Fruit fly (Drosophila melanogaster) whole organism, pupa: Measurements from ENCODE around the gene CG17751.
A peak's percentile ranks its signal among the peaks of the same experiment; 100 is the strongest.

ENCODE experiments used
- CG10348 ChIP-seq: fragments of 200-800 bp; sonication (Bioruptor generic); IDR thresholded peaks from 2 replicates; pipeline ENCODE4 v1.3.6; 2022; ENCODE audit warnings: missing biosample characterization, missing genetic modification characterization
- CG12605 ChIP-seq: fragments of 200-800 bp; sonication (Bioruptor generic); IDR thresholded peaks from 2 replicates; pipeline ENCODE4 v1.3.6; 2022; ENCODE audit warnings: missing biosample characterization, missing genetic modification characterization
- CG13204 ChIP-seq: fragments of 200-800 bp; sonication (Bioruptor generic); optimal IDR thresholded peaks from 2 replicates; lab custom pipeline; 2018; ENCODE audit warnings: missing biosample characterization, mild to moderate bottlenecking, missing genetic modification characterization, moderate library complexity
- CG14655 ChIP-seq: fragments of 200-800 bp; sonication (Bioruptor generic); optimal IDR thresholded peaks from 3 replicates; lab custom pipeline; 2017; ENCODE audit warnings: mild to moderate bottlenecking, missing biosample characterization, missing genetic modification reagents, missing genetic modification characterization
- CG15710 ChIP-seq: fragments of 200-800 bp; sonication (Bioruptor generic); optimal IDR thresholded peaks from 2 replicates; lab custom pipeline; 2018; ENCODE audit warnings: missing biosample characterization, mild to moderate bottlenecking, missing genetic modification characterization, moderate library complexity
- CG17806 ChIP-seq: fragments of 200-800 bp; sonication (Bioruptor generic); optimal IDR thresholded peaks from 2 replicates; lab custom pipeline; 2018; ENCODE audit warnings: missing biosample characterization, mild to moderate bottlenecking, missing genetic modification characterization, moderate library complexity
- CG32121 ChIP-seq: fragments of 200-800 bp; sonication (Bioruptor generic); IDR thresholded peaks from 2 replicates; pipeline ENCODE4 v1.3.6; 2022; ENCODE audit warnings: missing biosample characterization, missing genetic modification characterization
- CG34367 ChIP-seq: fragments of 200-800 bp; sonication (Bioruptor generic); optimal IDR thresholded peaks from 2 replicates; lab custom pipeline; 2018; ENCODE audit warnings: missing biosample characterization, mild to moderate bottlenecking, missing genetic modification characterization
- CG4496 ChIP-seq: fragments of 200-800 bp; sonication (Bioruptor generic); IDR thresholded peaks from 3 replicates; pipeline ENCODE4 v1.3.6; 2022; ENCODE audit warnings: missing biosample characterization, missing genetic modification characterization
- CG8159 ChIP-seq: fragments of 200-800 bp; sonication (Bioruptor generic); optimal IDR thresholded peaks from 3 replicates; lab custom pipeline; 2018; ENCODE audit warnings: missing biosample characterization, mild to moderate bottlenecking, missing genetic modification characterization, moderate library complexity
- CG8301 ChIP-seq: fragments of 200-800 bp; sonication (Bioruptor generic); optimal IDR thresholded peaks from 2 replicates; lab custom pipeline; 2018; ENCODE audit warnings: missing biosample characterization, mild to moderate bottlenecking, missing genetic modification characterization
- CG9948 ChIP-seq: fragments of 200-800 bp; sonication (Bioruptor generic); optimal IDR thresholded peaks from 2 replicates; lab custom pipeline; 2018; ENCODE audit warnings: missing biosample characterization, mild to moderate bottlenecking, missing genetic modification characterization, moderate library complexity
- D1 ChIP-seq: fragments of 200-800 bp; sonication (Bioruptor generic); optimal IDR thresholded peaks from 2 replicates; lab custom pipeline; 2018; ENCODE audit warnings: missing biosample characterization, mild to moderate bottlenecking, missing genetic modification characterization, moderate library complexity
- EcR ChIP-seq: fragments of 200-800 bp; sonication (Bioruptor generic); optimal IDR thresholded peaks from 3 replicates; lab custom pipeline; 2019; ENCODE audit warnings: missing biosample characterization, missing genetic modification characterization, mild to moderate bottlenecking, moderate library complexity, missing genetic modification reagents
- Ets98B ChIP-seq: fragments of 200-800 bp; sonication (Bioruptor generic); IDR thresholded peaks from 2 replicates; pipeline ENCODE4 v1.3.6; 2022; ENCODE audit warnings: missing biosample characterization, missing genetic modification characterization
- Pif1A ChIP-seq: fragments of 200-800 bp; sonication (Bioruptor generic); optimal IDR thresholded peaks from 3 replicates; lab custom pipeline; 2016; ENCODE audit warnings: missing biosample characterization, missing genetic modification characterization
- Pif1B ChIP-seq: fragments of 200-800 bp; sonication (Bioruptor generic); optimal IDR thresholded peaks from 3 replicates; lab custom pipeline; 2016; ENCODE audit warnings: missing biosample characterization, missing genetic modification characterization
- Snoo ChIP-seq: fragments of 200-800 bp; sonication (Bioruptor generic); optimal IDR thresholded peaks from 3 replicates; lab custom pipeline; 2017; ENCODE audit warnings: missing biosample characterization, mild to moderate bottlenecking, missing genetic modification characterization, inconsistent platforms
- fd96Ca ChIP-seq: fragments of 200-800 bp; sonication (Bioruptor generic); IDR thresholded peaks from 3 replicates; pipeline ENCODE4 v1.3.6; 2022; ENCODE audit warnings: missing biosample characterization, missing genetic modification characterization
- gl ChIP-seq: fragments of 200-800 bp; sonication (Bioruptor generic); optimal IDR thresholded peaks from 2 replicates; lab custom pipeline; 2018; ENCODE audit warnings: missing biosample characterization, mild to moderate bottlenecking, missing genetic modification characterization
- rn ChIP-seq: fragments of 200-800 bp; sonication (Bioruptor generic); IDR thresholded peaks from 2 replicates; pipeline ENCODE4 v1.3.6; 2022; ENCODE audit warnings: missing biosample characterization, missing genetic modification characterization

CG17751 gene

dm6 chr3R:19606954-19607353 lies at the start of gene CG17751:
CG17751 (plus strand) TSS chr3R:19607254.
- TF ChIP-seq CG13204 (no peak), CG8301 (tag; lab: Kevin White, UChicago) (no peak), CG17806 (tag; lab: Kevin White, UChicago) (no peak), D1 (tag; lab: Kevin White, UChicago) (no peak), CG4496 (GFP tag; lab: Robert Waterston, UW) (no peak), Snoo (no peak)

- no peak for TF ChIP-seq CG8159 (tag; lab: Kevin White, UChicago)
- TF ChIP-seq CG14655, result no peak
- TF ChIP-seq Pif1A (GFP tag; lab: Kevin White, UChicago), result no peak
- TF ChIP-seq Snoo, result no peak
- no peak for TF ChIP-seq CG12605 (GFP tag; lab: Robert Waterston, UW)
- no peak for TF ChIP-seq CG13204
- TF ChIP-seq gl (tag; lab: Kevin White, UChicago), result no peak
- TF ChIP-seq CG32121 (GFP tag; lab: Robert Waterston, UW), result no peak
- TF ChIP-seq Pif1B (GFP tag; lab: Kevin White, UChicago), result no peak
- no peak for TF ChIP-seq rn
Observed at dm6 chr3R:19568736-19569135, 38.3 kb upstream of the CG17751 start.

dm6 chr3R:19569139-19569538 lies 37.9 kb upstream of the CG17751 start:
- TF ChIP-seq Pif1A (GFP tag; lab: Kevin White, UChicago) (no peak), D1 (tag; lab: Kevin White, UChicago) (peak; percentile 60), rn (no peak), CG15710 (no peak), Ets98B (GFP tag; lab: Robert Waterston, UW) (0 out of 2 replicates have a peak, but pooled peaks have one; percentile 50), CG12605 (GFP tag; lab: Robert Waterston, UW) (no peak), CG17806 (tag; lab: Kevin White, UChicago) (no peak), CG4496 (GFP tag; lab: Robert Waterston, UW) (0 out of 3 replicates have a peak, but pooled peaks have one; percentile 50), CG9948 (no peak)

dm6 chr3R:19569654-19570053 lies 37.4 kb upstream of the CG17751 start:
- TF ChIP-seq CG17806 (tag; lab: Kevin White, UChicago) (no peak), CG13204 (no peak), Snoo (no peak), rn (no peak), CG15710 (no peak), CG8159 (tag; lab: Kevin White, UChicago) (no peak), CG10348 (GFP tag; lab: Robert Waterston, UW) (no peak), Ets98B (GFP tag; lab: Robert Waterston, UW) (no peak), CG9948 (no peak), CG14655 (no peak), D1 (tag; lab: Kevin White, UChicago) (no peak), CG34367 (no peak), Pif1A (GFP tag; lab: Kevin White, UChicago) (no peak), gl (tag; lab: Kevin White, UChicago) (no peak), Pif1B (GFP tag; lab: Kevin White, UChicago) (no peak), CG8301 (tag; lab: Kevin White, UChicago) (no peak), EcR (GFP tag; lab: Kevin White, UChicago) (no peak), fd96Ca (no peak), CG12605 (GFP tag; lab: Robert Waterston, UW) (no peak), CG4496 (GFP tag; lab: Robert Waterston, UW) (no peak)

- peak; percentile 37 for TF ChIP-seq EcR (GFP tag; lab: Kevin White, UChicago)
- TF ChIP-seq CG12605 (GFP tag; lab: Robert Waterston, UW), result no peak
- TF ChIP-seq, all 21 proteins: peak for 1
Observed at dm6 chr3R:19571195-19571594, 35.9 kb upstream of the CG17751 start.

- TF ChIP-seq EcR (GFP tag; lab: Kevin White, UChicago), result no peak
- peak; percentile 2 for TF ChIP-seq Snoo
- TF ChIP-seq CG9948, result no peak
- no peak for TF ChIP-seq CG8301 (tag; lab: Kevin White, UChicago)
- TF ChIP-seq CG32121 (GFP tag; lab: Robert Waterston, UW), result no peak
Observed at dm6 chr3R:19571938-19572337, 35.1 kb upstream of the CG17751 start.

- TF ChIP-seq fd96Ca, result no peak
- TF ChIP-seq Ets98B (GFP tag; lab: Robert Waterston, UW), result peak; percentile 23; the same call in 1 of the 2 replicates
- no peak for TF ChIP-seq gl (tag; lab: Kevin White, UChicago)
- peak; percentile 4 for TF ChIP-seq Pif1A (GFP tag; lab: Kevin White, UChicago)
- TF ChIP-seq CG8159 (tag; lab: Kevin White, UChicago), result no peak
- no peak for TF ChIP-seq CG32121 (GFP tag; lab: Robert Waterston, UW)
- TF ChIP-seq CG12605 (GFP tag; lab: Robert Waterston, UW), result 0 out of 2 replicates have a peak, but pooled peaks have one; percentile 28
- no peak for TF ChIP-seq CG9948
- no peak for TF ChIP-seq D1 (tag; lab: Kevin White, UChicago)
- no peak for TF ChIP-seq CG10348 (GFP tag; lab: Robert Waterston, UW)
- peak; percentile 51; the same call in 2 of the 3 replicates for TF ChIP-seq CG4496 (GFP tag; lab: Robert Waterston, UW)
Observed at dm6 chr3R:19581829-19582228, 25.2 kb upstream of the CG17751 start.
